Worm (Caenorhabditis elegans) whole organism, L1 larva: ENCODE data around the gene srh-19.
A peak's percentile ranks its signal among the peaks of the same experiment; 100 is the strongest.

Experiments used
- C16A3.4 ChIP-seq: fragments of 150-350 bp; optimal IDR thresholded peaks from 2 replicates; lab custom pipeline; 2014; ENCODE audit warnings: missing biosample characterization, missing genetic modification characterization
- C34B4.2 ChIP-seq: sonication (generic microtip); optimal IDR thresholded peaks from 2 replicates; lab custom pipeline; 2017; ENCODE audit warnings: mild to moderate bottlenecking, missing genetic modification characterization, missing compliant biosample characterization
- F16B12.6 ChIP-seq: fragments of 150-350 bp; optimal IDR thresholded peaks from 2 replicates; lab custom pipeline; 2014; ENCODE audit warnings: missing biosample characterization, missing genetic modification characterization
- aha-1 ChIP-seq: fragments of 150-350 bp; optimal IDR thresholded peaks from 2 replicates; lab custom pipeline; 2014; ENCODE audit warnings: missing biosample characterization, missing genetic modification characterization
- aly-2 ChIP-seq: fragments of 150-350 bp; optimal IDR thresholded peaks from 2 replicates; lab custom pipeline; 2014; ENCODE audit warnings: missing biosample characterization, missing genetic modification characterization
- blmp-1 ChIP-seq: fragments of 150-350 bp; optimal IDR thresholded peaks from 2 replicates; lab custom pipeline; 2014; ENCODE audit warnings: missing biosample characterization, missing genetic modification characterization
- ceh-90 ChIP-seq: sonication (generic microtip); optimal IDR thresholded peaks from 2 replicates; lab custom pipeline; 2016; ENCODE audit warnings: missing genetic modification characterization, missing compliant biosample characterization
- ces-1 ChIP-seq: fragments of 150-350 bp; optimal IDR thresholded peaks from 2 replicates; lab custom pipeline; 2014; ENCODE audit warnings: missing biosample characterization, missing genetic modification reagents, missing genetic modification characterization
- dsc-1 ChIP-seq: sonication (generic microtip); optimal IDR thresholded peaks from 2 replicates; lab custom pipeline; 2016; ENCODE audit warnings: mild to moderate bottlenecking, missing genetic modification characterization, missing compliant biosample characterization
- efl-1 ChIP-seq, 4 experiments: fragments of 150-350 bp; optimal IDR thresholded peaks in 3 of 4; peaks in 1 of 4; 1 replicate in 1 of 4; 2 replicates in 3 of 4; lab custom pipeline; 2014; ENCODE audit warnings: missing biosample characterization in 2 of 4, missing genetic modification characterization in 2 of 4, missing genetic modification reagents in 2 of 4
- efl-3 ChIP-seq: fragments of 200-800 bp; sonication (Bioruptor generic); optimal IDR thresholded peaks from 2 replicates; lab custom pipeline; 2018; ENCODE audit warnings: mild to moderate bottlenecking, missing genetic modification characterization, missing compliant biosample characterization
- egl-13 ChIP-seq: sonication (generic microtip); optimal IDR thresholded peaks from 2 replicates; lab custom pipeline; 2016; ENCODE audit warnings: missing genotype, missing genetic modification reagents, missing genetic modification characterization, missing compliant biosample characterization
- egl-27 ChIP-seq, 2 experiments: fragments of 150-350 bp in 1 of 2; sonication (generic microtip); optimal IDR thresholded peaks; 3 replicates each; lab custom pipeline; 2017 to 2018; ENCODE audit warnings: missing biosample characterization in 2 of 2, missing genetic modification characterization in 2 of 2, missing genetic modification reagents in 2 of 2
- elt-2 ChIP-seq: sonication (generic microtip); optimal IDR thresholded peaks from 2 replicates; lab custom pipeline; 2016; ENCODE audit warnings: missing genetic modification characterization, mild to moderate bottlenecking, inconsistent platforms, missing compliant biosample characterization, missing genetic modification reagents
- elt-3 ChIP-seq, 6 experiments: fragments of 150-350 bp in 1 of 6; sonication (generic microtip); optimal IDR thresholded peaks; 2 replicates each; lab custom pipeline; 2017 to 2018; ENCODE audit warnings: missing biosample characterization in 6 of 6, missing genetic modification characterization in 6 of 6, inconsistent platforms in 1 of 6
- fkh-10 ChIP-seq: sonication (generic microtip); optimal IDR thresholded peaks from 2 replicates; lab custom pipeline; 2017; ENCODE audit warnings: missing biosample characterization, missing genetic modification reagents, missing genetic modification characterization
- fkh-8 ChIP-seq: sonication (generic microtip); optimal IDR thresholded peaks from 2 replicates; lab custom pipeline; 2016; ENCODE audit warnings: mild to moderate bottlenecking, missing genetic modification characterization, missing compliant biosample characterization
- hpl-2 ChIP-seq: fragments of 150-350 bp; optimal IDR thresholded peaks from 2 replicates; lab custom pipeline; 2014; ENCODE audit warnings: missing biosample characterization, missing genetic modification reagents, missing genetic modification characterization
- irx-1 ChIP-seq: sonication (generic microtip); optimal IDR thresholded peaks from 2 replicates; lab custom pipeline; 2016; ENCODE audit warnings: missing genetic modification characterization, missing compliant biosample characterization
- isw-1 ChIP-seq: fragments of 200-800 bp; sonication (Bioruptor generic); IDR thresholded peaks from 2 replicates; pipeline ENCODE4 v1.3.6; 2022; ENCODE audit warnings: missing genetic modification characterization, missing compliant biosample characterization
- jun-1 ChIP-seq: fragments of 150-350 bp; optimal IDR thresholded peaks from 2 replicates; lab custom pipeline; 2014; ENCODE audit warnings: missing biosample characterization, missing genetic modification reagents, missing genetic modification characterization
- lin-13 ChIP-seq: fragments of 150-350 bp; optimal IDR thresholded peaks from 2 replicates; lab custom pipeline; 2014; ENCODE audit warnings: missing biosample characterization, missing genetic modification reagents, missing genetic modification characterization
- lin-14 ChIP-seq: fragments of 200-800 bp; sonication (Bioruptor generic); optimal IDR thresholded peaks from 2 replicates; lab custom pipeline; 2018; ENCODE audit warnings: mild to moderate bottlenecking, missing genetic modification characterization, moderate library complexity, missing compliant biosample characterization
- lin-35 ChIP-seq, 2 experiments: fragments of 150-350 bp; optimal IDR thresholded peaks; 2 replicates each; lab custom pipeline; 2014; ENCODE audit warnings: missing biosample characterization in 2 of 2, missing genetic modification characterization in 2 of 2, missing genetic modification reagents in 2 of 2
- lin-39 ChIP-seq: fragments of 150-350 bp; optimal IDR thresholded peaks from 2 replicates; lab custom pipeline; 2014; ENCODE audit warnings: missing biosample characterization, missing genetic modification reagents, missing genetic modification characterization
- lir-3 ChIP-seq: sonication (generic microtip); optimal IDR thresholded peaks from 2 replicates; lab custom pipeline; 2016; ENCODE audit warnings: mild to moderate bottlenecking, missing genetic modification characterization, moderate library complexity, missing compliant biosample characterization; ENCODE audit not compliant: poor library complexity
- lsy-2 ChIP-seq, 2 experiments: fragments of 150-350 bp; optimal IDR thresholded peaks; 2 replicates each; lab custom pipeline; 2014; ENCODE audit warnings: missing biosample characterization in 2 of 2, missing genetic modification characterization in 2 of 2
- mab-9 ChIP-seq: fragments of 200-800 bp; sonication (Bioruptor generic); IDR thresholded peaks from 2 replicates; pipeline ENCODE4 v1.3.6; 2022; ENCODE audit warnings: missing genetic modification reagents, missing genetic modification characterization, missing compliant biosample characterization
- mef-2 ChIP-seq: fragments of 150-350 bp; optimal IDR thresholded peaks from 2 replicates; lab custom pipeline; 2014; ENCODE audit warnings: missing biosample characterization, missing genetic modification characterization
- nhr-19 ChIP-seq: fragments of 200-800 bp; sonication (Bioruptor generic); conservative IDR thresholded peaks from 2 replicates; pipeline ENCODE4 v1.3.6; 2022; ENCODE audit warnings: missing genetic modification characterization, missing compliant biosample characterization
- nhr-20 ChIP-seq: sonication (generic microtip); optimal IDR thresholded peaks from 2 replicates; lab custom pipeline; 2016; ENCODE audit warnings: mild to moderate bottlenecking, missing genetic modification characterization, missing compliant biosample characterization
- nhr-237 ChIP-seq: fragments of 150-350 bp; optimal IDR thresholded peaks from 2 replicates; lab custom pipeline; 2014; ENCODE audit warnings: missing biosample characterization, missing genetic modification characterization
- nhr-28 ChIP-seq: fragments of 150-350 bp; optimal IDR thresholded peaks from 2 replicates; lab custom pipeline; 2014; ENCODE audit warnings: missing biosample characterization, missing genetic modification characterization
- nhr-71 ChIP-seq: sonication (generic microtip); optimal IDR thresholded peaks from 2 replicates; lab custom pipeline; 2016; ENCODE audit warnings: mild to moderate bottlenecking, missing genetic modification characterization, moderate library complexity, missing compliant biosample characterization
- nhr-77 ChIP-seq: fragments of 150-350 bp; optimal IDR thresholded peaks from 2 replicates; lab custom pipeline; 2014; ENCODE audit warnings: missing biosample characterization, missing genetic modification characterization
- nhr-85 ChIP-seq: sonication (generic microtip); peaks from one replicate; lab custom pipeline; 2016; ENCODE audit warnings: missing genetic modification characterization, inconsistent platforms, missing compliant biosample characterization
- pax-3 ChIP-seq: fragments of 200-800 bp; sonication (Bioruptor generic); optimal IDR thresholded peaks from 2 replicates; lab custom pipeline; 2018; ENCODE audit warnings: mild to moderate bottlenecking, missing genetic modification characterization, moderate library complexity, missing compliant biosample characterization
- rnt-1 ChIP-seq: sonication (generic microtip); optimal IDR thresholded peaks from 2 replicates; lab custom pipeline; 2016; ENCODE audit warnings: mild to moderate bottlenecking, missing genetic modification characterization, moderate library complexity, missing compliant biosample characterization
- skn-1 ChIP-seq: fragments of 150-350 bp; optimal IDR thresholded peaks from 2 replicates; lab custom pipeline; 2014; ENCODE audit warnings: missing biosample characterization, missing genetic modification characterization
- snu-23 ChIP-seq: sonication (generic microtip); optimal IDR thresholded peaks from 2 replicates; lab custom pipeline; 2016; ENCODE audit warnings: missing genetic modification characterization, missing compliant biosample characterization
- sox-4 ChIP-seq: sonication (generic microtip); optimal IDR thresholded peaks from 2 replicates; lab custom pipeline; 2016; ENCODE audit warnings: missing genetic modification characterization, missing compliant biosample characterization
- swsn-7 ChIP-seq: sonication (generic microtip); optimal IDR thresholded peaks from 2 replicates; lab custom pipeline; 2016; ENCODE audit warnings: missing genetic modification characterization, missing compliant biosample characterization
- tbx-2 ChIP-seq: sonication (generic microtip); optimal IDR thresholded peaks from 2 replicates; lab custom pipeline; 2016; ENCODE audit warnings: missing genetic modification characterization, missing compliant biosample characterization
- unc-30 ChIP-seq: sonication (generic microtip); optimal IDR thresholded peaks from 2 replicates; lab custom pipeline; 2017; ENCODE audit warnings: missing biosample characterization, missing genetic modification characterization
- unc-62 ChIP-seq: fragments of 150-350 bp; optimal IDR thresholded peaks from 2 replicates; lab custom pipeline; 2014; ENCODE audit warnings: missing biosample characterization, missing genetic modification reagents, missing genetic modification characterization
- unc-86 ChIP-seq: sonication (generic microtip); optimal IDR thresholded peaks from 2 replicates; lab custom pipeline; 2016; ENCODE audit warnings: missing genetic modification characterization, missing compliant biosample characterization
- unc-98 ChIP-seq: fragments of 200-800 bp; sonication (Bioruptor generic); IDR thresholded peaks from 2 replicates; pipeline ENCODE4 v1.3.6; 2022; ENCODE audit warnings: missing genetic modification characterization, missing compliant biosample characterization
- zag-1 ChIP-seq: fragments of 150-350 bp; optimal IDR thresholded peaks from 2 replicates; lab custom pipeline; 2014; ENCODE audit warnings: missing biosample characterization, missing genetic modification characterization

The srh-19 gene

DNA sequence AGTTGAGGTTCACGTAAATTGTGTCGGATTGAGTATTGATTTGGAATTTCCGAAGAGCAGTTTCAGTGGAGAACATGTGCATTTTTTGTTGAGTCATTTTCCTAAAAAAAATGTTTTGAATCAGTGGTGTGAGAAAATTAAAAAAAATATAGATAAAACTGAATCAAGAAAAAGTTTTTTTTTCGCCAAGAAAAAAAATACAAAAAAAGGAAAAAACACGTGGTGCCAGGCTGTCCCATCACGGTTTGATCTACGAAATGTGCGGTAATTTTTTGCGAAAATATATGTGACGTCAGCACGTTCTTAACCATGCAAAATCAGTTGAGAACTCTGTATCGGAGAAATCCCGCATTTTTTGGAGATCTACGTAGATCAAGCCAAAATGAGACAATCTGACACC is 19.1 kb upstream of the srh-19 start, which contains the start of gene F56C3.9:
Gene F56C3.9, minus strand, starts transcription at position 101 of the 400 bp plus-strand sequence.
- TF ChIP-seq lin-39 (tag; lab: Kevin White, UChicago): no peak
- no peak for TF ChIP-seq irx-1 (tag; lab: Kevin White, UChicago)
- no peak for TF ChIP-seq blmp-1 (tag; lab: Kevin White, UChicago)
- no peak for TF ChIP-seq pax-3 (tag; lab: Kevin White, UChicago)
- no peak for TF ChIP-seq egl-13 (tag; lab: Kevin White, UChicago)
- no peak for TF ChIP-seq F16B12.6
- TF ChIP-seq dsc-1 (tag; lab: Kevin White, UChicago): no peak
- TF ChIP-seq lsy-2 (tag; optimal IDR thresholded peaks at IDR 0.05; lab: Kevin White, UChicago): no peak
- TF ChIP-seq rnt-1: no peak
- TF ChIP-seq elt-3 (tag; optimal IDR thresholded peaks at IDR 0.05; lab: Kevin White, UChicago): no peak
- TF ChIP-seq efl-3 (GFP tag; lab: Kevin White, UChicago): no peak
- TF ChIP-seq hpl-2 (GFP tag; lab: Kevin White, UChicago): no peak
- no peak for TF ChIP-seq lir-3 (tag; lab: Kevin White, UChicago)
- no peak for TF ChIP-seq aha-1
- TF ChIP-seq mab-9 (GFP tag; lab: Robert Waterston, UW): no peak
- TF ChIP-seq unc-62 (GFP tag; lab: Kevin White, UChicago): no peak
- no peak for TF ChIP-seq nhr-20 (tag; lab: Kevin White, UChicago)
- no peak for TF ChIP-seq ces-1 (GFP tag; lab: Kevin White, UChicago)
- no peak for TF ChIP-seq C16A3.4 (tag; lab: Kevin White, UChicago)
- TF ChIP-seq lin-35 (GFP tag; optimal IDR thresholded peaks at IDR 0.05; lab: Kevin White, UChicago): no peak

DNA sequence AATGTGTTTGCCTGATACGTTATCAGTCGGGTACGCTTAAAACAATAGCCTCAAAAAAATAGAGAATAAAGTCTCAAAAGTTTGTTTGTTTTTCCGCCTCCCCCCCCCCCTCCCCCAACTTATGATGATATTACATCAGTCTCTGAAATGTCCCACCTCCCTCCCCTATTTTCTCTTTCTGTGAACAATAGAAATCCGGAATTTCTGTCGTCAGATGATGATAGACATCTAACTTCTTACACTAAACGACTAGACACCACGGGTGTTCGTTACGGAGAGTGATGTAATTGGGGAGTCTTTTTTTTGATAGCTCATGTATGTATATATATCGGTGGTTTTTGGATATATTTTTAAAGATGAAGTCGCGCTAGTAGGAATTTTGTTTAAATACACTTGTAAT is 18.5 kb upstream of the srh-19 start:
- TF ChIP-seq skn-1 (tag; lab: Kevin White, UChicago): peak; percentile 46
- no peak for TF ChIP-seq tbx-2 (tag; lab: Kevin White, UChicago)
- no peak for TF ChIP-seq efl-1 (optimal IDR thresholded peaks at IDR 0.05; lab: Kevin White, UChicago)
- peak in 1 of 2 experiments; percentile 3 for TF ChIP-seq efl-1 (GFP tag; optimal IDR thresholded peaks at IDR 0.05 in 1 of 2; lab: Kevin White, UChicago)
- no peak for TF ChIP-seq mef-2

DNA sequence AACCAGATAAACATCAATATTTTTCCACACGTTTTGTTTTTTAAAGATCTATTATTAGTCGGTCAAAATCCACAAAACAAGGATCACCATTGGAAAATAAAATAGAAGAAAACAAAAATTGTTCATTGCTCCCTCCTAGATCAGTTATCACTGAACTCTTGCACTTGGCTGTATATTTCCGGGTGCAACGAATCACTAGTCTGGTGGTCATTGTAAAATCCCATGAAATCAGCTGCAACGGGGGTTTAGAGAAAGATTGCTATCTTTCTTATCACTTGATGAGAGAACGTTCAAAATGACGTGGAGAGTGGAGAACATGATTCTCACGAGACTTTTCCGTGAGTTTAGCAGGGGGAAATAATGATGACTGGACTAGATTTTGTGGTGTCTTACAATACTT is 17.2 kb upstream of the srh-19 start:
- TF ChIP-seq fkh-8 (tag; lab: Kevin White, UChicago) (no peak), nhr-77 (tag; lab: Kevin White, UChicago) (no peak), pax-3 (tag; lab: Kevin White, UChicago) (no peak), elt-2 (no peak), ces-1 (GFP tag; lab: Kevin White, UChicago) (no peak), nhr-19 (GFP tag; lab: Robert Waterston, UW) (peak; percentile 71), lin-14 (GFP tag; lab: Kevin White, UChicago) (peak; percentile 40), elt-3 (tag; optimal IDR thresholded peaks at IDR 0.05; lab: Kevin White, UChicago) (peak in 1 of 6 experiments; percentile 87), skn-1 (tag; lab: Kevin White, UChicago) (peak; percentile 35), egl-27 (tag; optimal IDR thresholded peaks at IDR 0.05; lab: Kevin White, UChicago) (no peak), C34B4.2 (tag; lab: Kevin White, UChicago) (no peak), nhr-71 (tag; lab: Kevin White, UChicago) (peak; percentile 63), fkh-10 (GFP tag; lab: Kevin White, UChicago) (no peak), ceh-90 (tag; lab: Kevin White, UChicago) (no peak), rnt-1 (peak; percentile 39), hpl-2 (GFP tag; lab: Kevin White, UChicago) (no peak), nhr-237 (tag; lab: Kevin White, UChicago) (no peak), blmp-1 (tag; lab: Kevin White, UChicago) (peak; percentile 10), lir-3 (tag; lab: Kevin White, UChicago) (no peak), swsn-7 (tag; lab: Kevin White, UChicago) (no peak), jun-1 (tag; lab: Kevin White, UChicago) (peak; percentile 3), nhr-28 (no peak), aly-2 (tag; lab: Kevin White, UChicago) (no peak), snu-23 (peak; percentile 18), sox-4 (tag; lab: Kevin White, UChicago) (no peak), nhr-85 (peak; percentile 78), zag-1 (no peak), lin-35 (GFP tag; optimal IDR thresholded peaks at IDR 0.05; lab: Kevin White, UChicago) (peak in 1 of 2 experiments; percentile 51), lin-13 (GFP tag; lab: Kevin White, UChicago) (no peak), tbx-2 (tag; lab: Kevin White, UChicago) (peak; percentile 33), unc-30 (no peak), unc-98 (no peak), isw-1 (no peak), unc-86 (tag; lab: Kevin White, UChicago) (no peak)
